Fruit fly (Drosophila melanogaster) whole organism, embryonic: Measurements from ENCODE around the gene CG12379.
A peak's percentile ranks its signal among the peaks of the same experiment; 100 is the strongest.

Experiments
- Antp ChIP-seq: fragments of 200-800 bp; sonication (Bioruptor generic); optimal IDR thresholded peaks from 3 replicates; lab custom pipeline; 2016; ENCODE audit warnings: missing biosample characterization, missing genetic modification characterization
- Blimp-1 ChIP-seq: fragments of 200-800 bp; sonication (Bioruptor generic); optimal IDR thresholded peaks from 3 replicates; lab custom pipeline; 2018; ENCODE audit warnings: missing biosample characterization, missing genetic modification characterization, mild to moderate bottlenecking, moderate library complexity, missing genetic modification reagents
- CG10209 ChIP-seq: fragments of 200-800 bp; sonication (Bioruptor generic); optimal IDR thresholded peaks from 3 replicates; lab custom pipeline; 2017; ENCODE audit warnings: missing biosample characterization, mild to moderate bottlenecking, missing genetic modification characterization, missing genetic modification reagents
- CG10565 ChIP-seq: fragments of 200-800 bp; sonication (Bioruptor generic); optimal IDR thresholded peaks from 3 replicates; lab custom pipeline; 2016; ENCODE audit warnings: missing biosample characterization, mild to moderate bottlenecking, missing genetic modification characterization
- CG10654 ChIP-seq: fragments of 200-800 bp; sonication (Bioruptor generic); optimal IDR thresholded peaks from 2 replicates; lab custom pipeline; 2016; ENCODE audit warnings: missing biosample characterization, missing genetic modification characterization
- CG11696 ChIP-seq: fragments of 200-800 bp; sonication (Bioruptor generic); IDR thresholded peaks from 2 replicates; pipeline ENCODE4 v1.3.6; 2022; ENCODE audit warnings: missing biosample characterization, missing genetic modification characterization
- CG12744 ChIP-seq: fragments of 200-800 bp; sonication (Bioruptor generic); optimal IDR thresholded peaks from 2 replicates; lab custom pipeline; 2016; ENCODE audit warnings: missing biosample characterization, missing genetic modification characterization
- CG13424 ChIP-seq: fragments of 200-800 bp; sonication (Bioruptor generic); optimal IDR thresholded peaks from 2 replicates; lab custom pipeline; 2019; ENCODE audit warnings: missing biosample characterization, mild to moderate bottlenecking, missing genetic modification characterization, moderate library complexity
- CG14667 ChIP-seq: fragments of 200-800 bp; sonication (Bioruptor generic); IDR thresholded peaks from 2 replicates; pipeline ENCODE4 v1.3.6; 2022; ENCODE audit warnings: missing biosample characterization, missing genetic modification characterization
- CG1602 ChIP-seq: fragments of 200-800 bp; sonication (Bioruptor generic); optimal IDR thresholded peaks from 3 replicates; lab custom pipeline; 2016; ENCODE audit warnings: missing biosample characterization, missing genetic modification characterization
- CG2120 ChIP-seq: fragments of 200-800 bp; sonication (Bioruptor generic); optimal IDR thresholded peaks from 3 replicates; lab custom pipeline; 2016; ENCODE audit warnings: missing biosample characterization, missing genetic modification characterization
- CG2199 ChIP-seq: fragments of 200-800 bp; sonication (Bioruptor generic); IDR thresholded peaks from 3 replicates; pipeline ENCODE4 v1.3.6; 2022; ENCODE audit warnings: missing biosample characterization, missing genetic modification characterization
- CG3065 ChIP-seq: fragments of 200-800 bp; sonication (Bioruptor generic); optimal IDR thresholded peaks from 2 replicates; lab custom pipeline; 2016; ENCODE audit warnings: missing biosample characterization, missing genetic modification characterization
- CG33557 ChIP-seq: fragments of 200-800 bp; sonication (Bioruptor generic); optimal IDR thresholded peaks from 2 replicates; lab custom pipeline; 2019; ENCODE audit warnings: missing biosample characterization, mild to moderate bottlenecking, missing genetic modification characterization, moderate library complexity
- CG5953 ChIP-seq: fragments of 200-800 bp; sonication (Bioruptor generic); IDR thresholded peaks from 2 replicates; pipeline ENCODE4 v1.3.6; 2022; ENCODE audit warnings: missing biosample characterization, missing genetic modification characterization
- CG6689 ChIP-seq: fragments of 200-800 bp; sonication (Bioruptor generic); IDR thresholded peaks from 2 replicates; pipeline ENCODE4 v1.3.6; 2022; ENCODE audit warnings: missing biosample characterization, missing genetic modification characterization
- CG7745 ChIP-seq: fragments of 200-800 bp; sonication (Bioruptor generic); optimal IDR thresholded peaks from 2 replicates; lab custom pipeline; 2018; ENCODE audit warnings: missing biosample characterization, mild to moderate bottlenecking, missing genetic modification characterization, moderate library complexity
- CHES-1-like ChIP-seq: fragments of 200-800 bp; sonication (Bioruptor generic); optimal IDR thresholded peaks from 2 replicates; lab custom pipeline; 2016; ENCODE audit warnings: missing biosample characterization, missing genetic modification characterization
- CTCF ChIP-seq: fragments of 200-800 bp; sonication (Bioruptor generic); optimal IDR thresholded peaks from 2 replicates; lab custom pipeline; 2017; ENCODE audit warnings: missing biosample characterization, mild to moderate bottlenecking, missing genetic modification characterization, moderate library complexity
- CkIIα-i1 ChIP-seq: fragments of 200-800 bp; sonication (Bioruptor generic); IDR thresholded peaks from 2 replicates; pipeline ENCODE4 v1.3.6; 2022; ENCODE audit warnings: missing biosample characterization, missing genetic modification characterization
- CoRest ChIP-seq: fragments of 200-800 bp; sonication (Bioruptor generic); optimal IDR thresholded peaks from 3 replicates; lab custom pipeline; 2018; ENCODE audit warnings: missing biosample characterization, mild to moderate bottlenecking, missing genetic modification characterization, moderate library complexity
- Deaf1 ChIP-seq: fragments of 200-800 bp; optimal IDR thresholded peaks from 3 replicates; lab custom pipeline; 2019; ENCODE audit warnings: missing biosample characterization, mild to moderate bottlenecking, missing genetic modification characterization, moderate library complexity
- Dek ChIP-seq: fragments of 200-800 bp; sonication (Bioruptor generic); optimal IDR thresholded peaks from 3 replicates; lab custom pipeline; 2019; ENCODE audit warnings: missing biosample characterization, mild to moderate bottlenecking, missing genetic modification characterization, moderate library complexity
- Dref ChIP-seq: fragments of 200-800 bp; sonication (Bioruptor generic); IDR thresholded peaks from 2 replicates; pipeline ENCODE4 v1.3.6; 2022; ENCODE audit warnings: missing biosample characterization, missing genetic modification characterization
- ERR ChIP-seq: fragments of 200-800 bp; sonication (Bioruptor generic); optimal IDR thresholded peaks from 2 replicates; lab custom pipeline; 2016; ENCODE audit warnings: missing biosample characterization, missing genetic modification characterization
- Hr78 ChIP-seq, 2 experiments: fragments of 200-800 bp in 1 of 2; fragments of >200 bp in 1 of 2; sonication (Bioruptor generic) in 1 of 2; optimal IDR thresholded peaks; 2 replicates each; lab custom pipeline; 2017 to 2019; ENCODE audit warnings: missing biosample characterization in 2 of 2, missing genetic modification characterization in 2 of 2, mild to moderate bottlenecking in 1 of 2, moderate library complexity in 1 of 2
- Six4 ChIP-seq: fragments of 200-800 bp; sonication (Bioruptor generic); optimal IDR thresholded peaks from 2 replicates; lab custom pipeline; 2016; ENCODE audit warnings: missing biosample characterization, missing genetic modification characterization
- Sry-β ChIP-seq: fragments of 200-800 bp; sonication (Bioruptor generic); optimal IDR thresholded peaks from 2 replicates; lab custom pipeline; 2018; ENCODE audit warnings: missing biosample characterization, mild to moderate bottlenecking, missing genetic modification characterization, moderate library complexity
- TFAM ChIP-seq: fragments of 200-800 bp; sonication (Bioruptor generic); optimal IDR thresholded peaks from 2 replicates; lab custom pipeline; 2017; ENCODE audit warnings: missing biosample characterization, missing genetic modification characterization, inconsistent platforms
- Trl ChIP-seq, 3 experiments: fragments of >200 bp in 2 of 3; fragments of 200-800 bp in 1 of 3; sonication (Bioruptor generic) in 1 of 3; optimal IDR thresholded peaks; 2 replicates in 1 of 3; 3 replicates in 2 of 3; lab custom pipeline; 2016 to 2017; ENCODE audit warnings: missing biosample characterization in 1 of 3, missing genetic modification characterization in 1 of 3
- al ChIP-seq: fragments of 200-800 bp; sonication (Bioruptor generic); IDR thresholded peaks from 2 replicates; pipeline ENCODE4 v1.3.6; 2022; ENCODE audit warnings: missing biosample characterization, missing genetic modification characterization
- aop ChIP-seq: fragments of 200-800 bp; sonication (Bioruptor generic); IDR thresholded peaks from 2 replicates; pipeline ENCODE4 v1.3.6; 2022; ENCODE audit warnings: missing biosample characterization, missing genetic modification characterization
- bbx ChIP-seq: fragments of 200-800 bp; sonication (Bioruptor generic); IDR thresholded peaks from 2 replicates; pipeline ENCODE4 v1.3.6; 2022; ENCODE audit warnings: missing biosample characterization, missing genetic modification characterization; ENCODE audit not compliant: partially characterized antibody
- bcd ChIP-seq: fragments of 200-800 bp; sonication (Bioruptor generic); optimal IDR thresholded peaks from 2 replicates; lab custom pipeline; 2017; ENCODE audit warnings: missing biosample characterization, mild to moderate bottlenecking, missing genetic modification characterization
- cad ChIP-seq: fragments of >200 bp; optimal IDR thresholded peaks from 2 replicates; lab custom pipeline; 2017; ENCODE audit warnings: missing biosample characterization, missing genetic modification characterization
- caup ChIP-seq: fragments of 200-800 bp; sonication (Bioruptor generic); optimal IDR thresholded peaks from 3 replicates; lab custom pipeline; 2017; ENCODE audit warnings: missing biosample characterization, mild to moderate bottlenecking, missing genetic modification characterization, moderate library complexity; ENCODE audit not compliant: severe bottlenecking
- chinmo ChIP-seq: fragments of 200-800 bp; sonication (Bioruptor generic); IDR thresholded peaks from 4 replicates; pipeline ENCODE4 v1.3.6; 2022; ENCODE audit warnings: missing biosample characterization, missing genetic modification characterization; ENCODE audit not compliant: partially characterized antibody
- cwo ChIP-seq: fragments of 200-800 bp; sonication (Bioruptor generic); optimal IDR thresholded peaks from 3 replicates; lab custom pipeline; 2017; ENCODE audit warnings: missing biosample characterization, missing genetic modification characterization, mild to moderate bottlenecking, moderate library complexity, missing genetic modification reagents
- exex ChIP-seq: fragments of 200-800 bp; sonication (Bioruptor generic); optimal IDR thresholded peaks from 4 replicates; lab custom pipeline; 2018; ENCODE audit warnings: missing biosample characterization, mild to moderate bottlenecking, missing genetic modification characterization, moderate library complexity
- fd102C ChIP-seq: fragments of 200-800 bp; sonication (Bioruptor generic); optimal IDR thresholded peaks from 2 replicates; lab custom pipeline; 2018; ENCODE audit warnings: missing biosample characterization, mild to moderate bottlenecking, missing genetic modification characterization, moderate library complexity
- fd64A ChIP-seq: fragments of 200-800 bp; sonication (Bioruptor generic); optimal IDR thresholded peaks from 3 replicates; lab custom pipeline; 2018; ENCODE audit warnings: missing biosample characterization, mild to moderate bottlenecking, missing genetic modification characterization
- hbn ChIP-seq: fragments of 200-800 bp; sonication (Bioruptor generic); IDR thresholded peaks from 2 replicates; pipeline ENCODE4 v1.3.6; 2022; ENCODE audit warnings: missing biosample characterization, missing genetic modification characterization; ENCODE audit not compliant: partially characterized antibody
- hkb ChIP-seq, 2 experiments: fragments of 200-800 bp in 1 of 2; fragments of >200 bp in 1 of 2; sonication (Bioruptor generic) in 1 of 2; IDR thresholded peaks in 1 of 2; optimal IDR thresholded peaks in 1 of 2; 2 replicates each; pipeline versions ENCODE4 v1.3.6 to Lab custom; 2017 to 2022; ENCODE audit warnings: missing biosample characterization in 1 of 2, missing genetic modification characterization in 1 of 2
- jumu ChIP-seq: fragments of 200-800 bp; sonication (Bioruptor generic); optimal IDR thresholded peaks from 3 replicates; lab custom pipeline; 2016; ENCODE audit warnings: missing biosample characterization, missing genetic modification characterization
- ranshi ChIP-seq: fragments of 200-800 bp; sonication (Bioruptor generic); IDR thresholded peaks from 2 replicates; pipeline ENCODE4 v1.3.6; 2022; ENCODE audit warnings: missing biosample characterization, missing genetic modification characterization
- row ChIP-seq: fragments of 200-800 bp; sonication (Bioruptor generic); IDR thresholded peaks from 3 replicates; pipeline ENCODE4 v1.3.6; 2022; ENCODE audit warnings: missing biosample characterization, missing genetic modification characterization
- sqz ChIP-seq: fragments of 200-800 bp; sonication (Bioruptor generic); optimal IDR thresholded peaks from 3 replicates; lab custom pipeline; 2018; ENCODE audit warnings: missing biosample characterization, mild to moderate bottlenecking, missing genetic modification characterization
- wek ChIP-seq: fragments of 200-800 bp; sonication (Bioruptor generic); optimal IDR thresholded peaks from 3 replicates; lab custom pipeline; 2018; ENCODE audit warnings: missing biosample characterization, mild to moderate bottlenecking, missing genetic modification characterization, moderate library complexity
- zen ChIP-seq: fragments of 200-800 bp; sonication (Bioruptor generic); optimal IDR thresholded peaks from 3 replicates; lab custom pipeline; 2018; ENCODE audit warnings: missing biosample characterization, mild to moderate bottlenecking, missing genetic modification characterization, moderate library complexity

Gene CG12379

dm6 chrX:15696854-15697540 lies 36.8 kb downstream of the CG12379 start, which contains the start of gene CG8128 (continued):
- TF ChIP-seq CTCF (GFP tag; lab: Kevin White, UChicago): no peak
- TF ChIP-seq CG10654 (GFP tag; lab: Kevin White, UChicago): no peak
- no peak for TF ChIP-seq CG7745 (tag; lab: Kevin White, UChicago)
- TF ChIP-seq ERR: no peak
- TF ChIP-seq Trl (optimal IDR thresholded peaks at IDR 0.05; lab: Kevin White, UChicago): no peak
- no peak for TF ChIP-seq Trl (GFP tag; optimal IDR thresholded peaks at IDR 0.05; lab: Kevin White, UChicago)
- TF ChIP-seq Hr78 (GFP tag; optimal IDR thresholded peaks at IDR 0.05; lab: Kevin White, UChicago): no peak
- no peak for TF ChIP-seq Dek (tag; lab: Kevin White, UChicago)
- TF ChIP-seq wek (GFP tag; lab: Kevin White, UChicago): no peak
- TF ChIP-seq caup (GFP tag; lab: Kevin White, UChicago): no peak
- TF ChIP-seq CG3065 (GFP tag; lab: Kevin White, UChicago): no peak
- TF ChIP-seq fd64A (GFP tag; lab: Kevin White, UChicago): no peak
- TF ChIP-seq cad (GFP tag; lab: Kevin White, UChicago): no peak
- peak; percentile 36; the same call in 1 of the 2 replicates for TF ChIP-seq Dref (GFP tag; lab: Robert Waterston, UW)
- no peak for TF ChIP-seq CG12744 (GFP tag; lab: Kevin White, UChicago)
- no peak for TF ChIP-seq sqz (GFP tag; lab: Kevin White, UChicago)
- TF ChIP-seq hkb (optimal IDR thresholded peaks at IDR 0.05; lab: Kevin White, UChicago): peak; percentile 60
- TF ChIP-seq hkb (GFP tag; IDR thresholded peaks at IDR 0.05; lab: Robert Waterston, UW): no peak
- TF ChIP-seq CG10209: no peak
- TF ChIP-seq Deaf1 (tag; lab: Kevin White, UChicago): no peak
- TF ChIP-seq CG10565 (GFP tag; lab: Kevin White, UChicago): no peak
- no peak for TF ChIP-seq CkIIα-i1 (GFP tag; lab: Robert Waterston, UW)
- no peak for TF ChIP-seq CG2199 (GFP tag; lab: Robert Waterston, UW)
- no peak for TF ChIP-seq bbx
- no peak for TF ChIP-seq Six4 (GFP tag; lab: Kevin White, UChicago)
- TF ChIP-seq CHES-1-like (GFP tag; lab: Kevin White, UChicago): no peak
- TF ChIP-seq aop: no peak
- no peak for TF ChIP-seq CG1602
- TF ChIP-seq CG6689 (GFP tag; lab: Robert Waterston, UW): no peak
- no peak for TF ChIP-seq chinmo
- TF ChIP-seq Blimp-1 (GFP tag; lab: Kevin White, UChicago): no peak
- peak; percentile 78 for TF ChIP-seq row (GFP tag; lab: Robert Waterston, UW)
- no peak for TF ChIP-seq exex
- TF ChIP-seq CG5953 (GFP tag; lab: Robert Waterston, UW): no peak
- no peak for TF ChIP-seq CG33557 (GFP tag; lab: Kevin White, UChicago)
- TF ChIP-seq hbn (GFP tag; lab: Robert Waterston, UW): no peak
- TF ChIP-seq CoRest: peak; percentile 20
- TF ChIP-seq CG13424 (tag; lab: Kevin White, UChicago): peak; percentile 28
- no peak for TF ChIP-seq fd102C (GFP tag; lab: Kevin White, UChicago)
- no peak for TF ChIP-seq CG14667
- no peak for TF ChIP-seq TFAM (GFP tag; lab: Kevin White, UChicago)
- no peak for TF ChIP-seq al (GFP tag; lab: Robert Waterston, UW)
- TF ChIP-seq ranshi (GFP tag; lab: Robert Waterston, UW): no peak
- no peak for TF ChIP-seq jumu (GFP tag; lab: Kevin White, UChicago)
- peak; percentile 32 for TF ChIP-seq CG2120 (GFP tag; lab: Kevin White, UChicago)
- TF ChIP-seq Sry-β (GFP tag; lab: Kevin White, UChicago): peak; percentile 94
- no peak for TF ChIP-seq bcd
- no peak for TF ChIP-seq zen (tag; lab: Kevin White, UChicago)
- no peak for TF ChIP-seq cwo
- TF ChIP-seq Antp (GFP tag; lab: Kevin White, UChicago): no peak
- TF ChIP-seq CG11696 (GFP tag; lab: Robert Waterston, UW): no peak
